Worm (Caenorhabditis elegans): ENCODE measurements around the gene far-1.

DNA sequence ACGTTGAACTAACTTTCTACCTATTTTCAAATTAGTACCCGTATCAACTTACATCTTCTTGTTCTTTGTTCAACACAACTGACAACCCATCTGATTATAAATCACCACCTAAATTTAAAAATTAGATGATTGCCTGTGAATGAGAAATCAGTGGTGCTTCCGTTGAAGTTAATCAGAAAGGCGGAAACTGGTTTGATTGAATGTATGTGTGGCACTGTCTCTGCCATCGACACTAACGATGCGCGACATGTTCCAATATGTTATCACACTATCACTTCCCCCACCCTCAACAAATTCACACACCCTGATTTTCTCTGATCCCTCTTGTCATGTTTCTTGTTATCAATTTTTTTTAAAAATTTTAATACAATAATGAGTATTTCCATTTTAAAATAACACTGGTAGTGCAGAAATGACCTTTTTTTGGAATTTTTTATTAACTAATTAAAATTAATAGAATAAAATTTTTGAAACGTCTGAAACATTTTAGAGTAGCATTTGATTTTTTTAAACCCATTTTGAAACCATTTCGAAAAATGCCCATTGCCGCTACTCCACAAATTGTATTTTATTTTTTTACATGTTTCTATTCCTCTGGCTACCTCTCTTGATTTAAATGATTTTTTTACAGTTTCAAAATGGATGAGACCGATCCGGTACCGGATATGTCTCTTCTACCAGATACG lies 38.1 kb upstream of the far-1 start, which contains the start of gene ced-11:
- peak; percentile 49 for TF ChIP-seq tbx-2 (tag; optimal IDR thresholded peaks at IDR 0.05)
- TF ChIP-seq pqm-1 (tag; optimal IDR thresholded peaks at IDR 0.05) = no peak
- no peak for TF ChIP-seq irx-1 (tag; optimal IDR thresholded peaks at IDR 0.05)
- TF ChIP-seq ztf-11 (tag; optimal IDR thresholded peaks at IDR 0.05) = no peak
- no peak for TF ChIP-seq efl-3 (GFP tag; optimal IDR thresholded peaks at IDR 0.05)
- TF ChIP-seq ces-1 (GFP tag; optimal IDR thresholded peaks at IDR 0.05) = no peak
- TF ChIP-seq hpl-2 (GFP tag; optimal IDR thresholded peaks at IDR 0.05) = no peak
- no peak for TF ChIP-seq rnt-1 (tag; optimal IDR thresholded peaks at IDR 0.05)
- TF ChIP-seq ama-1 (optimal IDR thresholded peaks at IDR 0.05) = no peak
- TF ChIP-seq zag-1 (tag; optimal IDR thresholded peaks at IDR 0.05) = no peak
